Worm (Caenorhabditis elegans) whole organism, young adult: Measurements from ENCODE around the gene srv-32.

Source experiments
- B0261.1 ChIP-seq: sonication (generic microtip); optimal IDR thresholded peaks from 2 replicates; lab custom pipeline; 2016; ENCODE audit warnings: mild to moderate bottlenecking, missing genetic modification characterization, moderate library complexity, missing compliant biosample characterization
- C06A6.2 ChIP-seq: fragments of 200-800 bp; sonication (Bioruptor generic); conservative IDR thresholded peaks from 2 replicates; pipeline ENCODE4 v1.3.6; 2022; ENCODE audit warnings: missing genetic modification characterization, missing compliant biosample characterization
- F23B12.7 ChIP-seq: sonication (generic microtip); optimal IDR thresholded peaks from 2 replicates; lab custom pipeline; 2017; ENCODE audit warnings: missing genetic modification characterization, mild to moderate bottlenecking, missing compliant biosample characterization, antibody characterized with exemption, moderate library complexity; ENCODE audit not compliant: insufficient read depth
- F37B4.10 ChIP-seq: fragments of 200-800 bp; sonication (Bioruptor generic); IDR thresholded peaks from 2 replicates; pipeline ENCODE4 v1.3.6; 2022; ENCODE audit warnings: missing genetic modification characterization, missing compliant biosample characterization
- F39B2.1 ChIP-seq: fragments of 200-800 bp; sonication (Bioruptor generic); IDR thresholded peaks from 2 replicates; pipeline ENCODE4 v1.3.6; 2022; ENCODE audit warnings: missing genetic modification reagents, missing genetic modification characterization, missing compliant biosample characterization
- F49E8.2 ChIP-seq: sonication (generic microtip); optimal IDR thresholded peaks from 3 replicates; lab custom pipeline; 2017; ENCODE audit warnings: missing genetic modification characterization, mild to moderate bottlenecking, missing compliant biosample characterization, antibody characterized with exemption, moderate library complexity; ENCODE audit not compliant: insufficient read depth
- F52B5.7 ChIP-seq: sonication (generic microtip); optimal IDR thresholded peaks from 2 replicates; lab custom pipeline; 2016; ENCODE audit warnings: mild to moderate bottlenecking, missing genetic modification characterization, missing compliant biosample characterization
- F57C9.4 ChIP-seq: sonication (generic microtip); optimal IDR thresholded peaks from 2 replicates; lab custom pipeline; 2017; ENCODE audit warnings: mild to moderate bottlenecking, missing genetic modification characterization, missing compliant biosample characterization
- athp-1 ChIP-seq: sonication (generic microtip); optimal IDR thresholded peaks from 2 replicates; lab custom pipeline; 2017; ENCODE audit warnings: mild to moderate bottlenecking, missing genetic modification characterization, missing compliant biosample characterization
- attf-5 ChIP-seq: fragments of 200-800 bp; sonication (Bioruptor generic); optimal IDR thresholded peaks from 2 replicates; lab custom pipeline; 2018; ENCODE audit warnings: mild to moderate bottlenecking, missing genetic modification characterization, missing compliant biosample characterization
- bed-2 ChIP-seq: fragments of 200-800 bp; sonication (Bioruptor generic); IDR thresholded peaks from 2 replicates; pipeline ENCODE4 v1.3.6; 2022; ENCODE audit warnings: missing genetic modification reagents, missing genetic modification characterization, missing compliant biosample characterization
- ceh-27 ChIP-seq: fragments of 200-800 bp; sonication (Bioruptor generic); optimal IDR thresholded peaks from 2 replicates; lab custom pipeline; 2018; ENCODE audit warnings: mild to moderate bottlenecking, missing genetic modification characterization, moderate library complexity, missing compliant biosample characterization
- ceh-79 ChIP-seq: sonication (generic microtip); optimal IDR thresholded peaks from 2 replicates; lab custom pipeline; 2017; ENCODE audit warnings: mild to moderate bottlenecking, missing genetic modification characterization, missing compliant biosample characterization
- die-1 ChIP-seq: sonication (generic microtip); optimal IDR thresholded peaks from 2 replicates; lab custom pipeline; 2016; ENCODE audit warnings: missing genotype, mild to moderate bottlenecking, missing genetic modification characterization, missing compliant biosample characterization
- dpl-1 ChIP-seq: fragments of 150-350 bp; optimal IDR thresholded peaks from 2 replicates; lab custom pipeline; 2014; ENCODE audit warnings: missing biosample characterization, missing genetic modification reagents, missing genetic modification characterization
- efl-1 ChIP-seq: fragments of 150-350 bp; optimal IDR thresholded peaks from 2 replicates; lab custom pipeline; 2014; ENCODE audit warnings: missing biosample characterization, missing genetic modification reagents, missing genetic modification characterization
- gei-17 ChIP-seq: fragments of 200-800 bp; sonication (Bioruptor generic); optimal IDR thresholded peaks from 2 replicates; lab custom pipeline; 2018; ENCODE audit warnings: mild to moderate bottlenecking, missing genetic modification characterization, missing compliant biosample characterization
- hlh-12 ChIP-seq: sonication (generic microtip); optimal IDR thresholded peaks from 2 replicates; lab custom pipeline; 2016; ENCODE audit warnings: missing genetic modification characterization, missing compliant biosample characterization
- hlh-26 ChIP-seq: fragments of 200-800 bp; sonication (Bioruptor generic); conservative IDR thresholded peaks from 2 replicates; pipeline ENCODE4 v1.3.6; 2022; ENCODE audit warnings: missing genetic modification reagents, missing genetic modification characterization, missing compliant biosample characterization
- hmg-20 ChIP-seq: fragments of 200-800 bp; sonication (Bioruptor generic); IDR thresholded peaks from 2 replicates; pipeline ENCODE4 v1.3.6; 2022; ENCODE audit warnings: missing genetic modification reagents, missing genetic modification characterization, missing compliant biosample characterization
- lin-35 ChIP-seq, 3 experiments: fragments of 150-350 bp in 2 of 3; sonication (generic microtip) in 1 of 3; optimal IDR thresholded peaks; 2 replicates each; lab custom pipeline; 2014 to 2018; ENCODE audit warnings: missing biosample characterization in 3 of 3, missing genetic modification characterization in 3 of 3, missing genetic modification reagents in 3 of 3
- lin-40 ChIP-seq: sonication (generic microtip); optimal IDR thresholded peaks from 2 replicates; lab custom pipeline; 2016; ENCODE audit warnings: missing genetic modification characterization, mild to moderate bottlenecking, missing compliant biosample characterization, missing genotype, missing genetic modification reagents
- madf-10 ChIP-seq: sonication (generic microtip); optimal IDR thresholded peaks from 2 replicates; lab custom pipeline; 2016; ENCODE audit warnings: mild to moderate bottlenecking, missing genetic modification characterization, missing compliant biosample characterization
- nhr-90 ChIP-seq: sonication (generic microtip); optimal IDR thresholded peaks from 2 replicates; lab custom pipeline; 2016; ENCODE audit warnings: missing genotype, mild to moderate bottlenecking, missing genetic modification characterization, missing compliant biosample characterization
- pbrm-1 ChIP-seq: fragments of 200-800 bp; sonication (Bioruptor generic); IDR thresholded peaks from 2 replicates; pipeline ENCODE4 v1.3.6; 2022; ENCODE audit warnings: missing genetic modification reagents, missing genetic modification characterization, missing compliant biosample characterization
- rcor-1 ChIP-seq: fragments of 200-800 bp; sonication (Bioruptor generic); IDR thresholded peaks from 2 replicates; pipeline ENCODE4 v1.3.6; 2022; ENCODE audit warnings: missing genetic modification reagents, missing genetic modification characterization, missing compliant biosample characterization
- rec-8 ChIP-seq, 2 experiments: sonication (generic microtip); optimal IDR thresholded peaks; 2 replicates each; lab custom pipeline; 2016; ENCODE audit warnings: mild to moderate bottlenecking in 2 of 2, missing genetic modification characterization in 2 of 2, missing genetic modification reagents in 2 of 2, missing genotype in 2 of 2, missing biosample characterization in 1 of 2, missing compliant biosample characterization in 1 of 2, moderate library complexity in 1 of 2
- repo-1 ChIP-seq: sonication (generic microtip); optimal IDR thresholded peaks from 2 replicates; lab custom pipeline; 2017; ENCODE audit warnings: mild to moderate bottlenecking, missing genetic modification characterization, missing compliant biosample characterization
- rpc-1 ChIP-seq, 2 experiments: fragments of 150-350 bp in 1 of 2; sonication (generic microtip) in 1 of 2; optimal IDR thresholded peaks; 2 replicates each; lab custom pipeline; 2014 to 2018; ENCODE audit warnings: missing biosample characterization in 1 of 2, missing genetic modification characterization in 1 of 2, missing genetic modification reagents in 1 of 2, missing genotype in 1 of 2
- sdz-38 ChIP-seq: sonication (generic microtip); optimal IDR thresholded peaks from 2 replicates; lab custom pipeline; 2016; ENCODE audit warnings: missing genotype, missing genetic modification characterization, missing compliant biosample characterization
- snpc-1.1 ChIP-seq: sonication (generic microtip); optimal IDR thresholded peaks from 2 replicates; lab custom pipeline; 2017; ENCODE audit warnings: missing genetic modification characterization, mild to moderate bottlenecking, missing compliant biosample characterization, antibody characterized with exemption, moderate library complexity, missing genotype, missing genetic modification reagents; ENCODE audit not compliant: insufficient read depth
- tbx-9 ChIP-seq: sonication (generic microtip); optimal IDR thresholded peaks from 2 replicates; lab custom pipeline; 2016; ENCODE audit warnings: borderline replicate concordance, missing genetic modification characterization, inconsistent platforms, missing compliant biosample characterization
- unc-130 ChIP-seq: sonication (generic microtip); optimal IDR thresholded peaks from 2 replicates; lab custom pipeline; 2016; ENCODE audit warnings: missing genetic modification reagents, missing genetic modification characterization, missing compliant biosample characterization
- unc-62 ChIP-seq: fragments of 150-350 bp; optimal IDR thresholded peaks from 2 replicates; lab custom pipeline; 2014; ENCODE audit warnings: missing biosample characterization, missing genetic modification reagents, missing genetic modification characterization
- zfh-2 ChIP-seq: fragments of 200-800 bp; sonication (Bioruptor generic); conservative IDR thresholded peaks from 2 replicates; pipeline ENCODE4 v1.3.6; 2022; ENCODE audit warnings: missing genetic modification reagents, missing genetic modification characterization, missing compliant biosample characterization
- zim-3 ChIP-seq: sonication (generic microtip); optimal IDR thresholded peaks from 2 replicates; lab custom pipeline; 2017; ENCODE audit warnings: mild to moderate bottlenecking, missing genetic modification characterization, moderate library complexity, missing compliant biosample characterization

The srv-32 gene

ce11 chrIV:6271923-6272322, 10.1 kb downstream of the srv-32 start, which contains the start of gene srv-31:
TSS of gene srv-31 (minus strand) at chrIV:6272023.
- TF ChIP-seq dpl-1 (GFP tag; lab: Kevin White, UChicago) (no peak), F52B5.7 (no peak)

DNA sequence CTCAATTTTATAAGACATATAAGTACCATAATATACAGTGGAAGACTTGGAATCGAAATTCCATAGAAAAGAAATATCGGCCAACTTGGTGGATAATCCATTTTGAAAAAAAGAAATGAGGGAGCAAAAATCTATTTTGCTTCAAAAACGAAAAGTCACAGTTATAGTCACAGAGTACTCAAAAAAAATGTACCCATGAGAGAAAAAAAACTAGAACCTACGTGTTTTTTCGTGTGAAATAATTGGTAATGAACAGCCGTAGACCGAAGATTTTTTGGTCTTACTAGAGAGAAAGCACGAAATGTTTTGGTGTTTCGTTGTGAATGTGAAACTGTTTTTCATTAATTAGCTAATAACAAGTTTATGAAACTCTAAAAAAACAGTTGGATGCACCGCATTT, 12.7 kb downstream of the srv-32 start, which contains the start of gene srv-30:
TSS of gene srv-30 (minus strand) at position 101 of the 400 bp plus-strand sequence.
- TF ChIP-seq F39B2.1 (no peak), die-1 (tag; lab: Kevin White, UChicago) (no peak), bed-2 (GFP tag; lab: Robert Waterston, UW) (no peak), rcor-1 (GFP tag; lab: Robert Waterston, UW) (no peak), lin-40 (tag; lab: Kevin White, UChicago) (no peak), athp-1 (tag; lab: Kevin White, UChicago) (no peak), zim-3 (tag; lab: Kevin White, UChicago) (no peak), hlh-12 (no peak), gei-17 (GFP tag; lab: Kevin White, UChicago) (no peak), sdz-38 (tag; lab: Kevin White, UChicago) (no peak)

- no peak for TF ChIP-seq unc-130 (GFP tag; lab: Kevin White, UChicago)
- TF ChIP-seq lin-35 (GFP tag; optimal IDR thresholded peaks at IDR 0.05; lab: Kevin White, UChicago), result no peak
- TF ChIP-seq rpc-1 (optimal IDR thresholded peaks at IDR 0.05; lab: Kevin White, UChicago), result no peak
- TF ChIP-seq rpc-1 (tag; optimal IDR thresholded peaks at IDR 0.05; lab: Kevin White, UChicago), result no peak
- TF ChIP-seq tbx-9, result no peak
- TF ChIP-seq unc-62 (GFP tag; lab: Kevin White, UChicago), result no peak
- no peak for TF ChIP-seq ceh-27
- no peak for TF ChIP-seq attf-5 (GFP tag; lab: Kevin White, UChicago)
- TF ChIP-seq hlh-26 (GFP tag; lab: Robert Waterston, UW), result no peak
- TF ChIP-seq F57C9.4, result no peak
- no peak for TF ChIP-seq F37B4.10
- no peak for TF ChIP-seq pbrm-1 (GFP tag; lab: Robert Waterston, UW)
- TF ChIP-seq, all 124 proteins: peak for 0
Observed at ce11 chrIV:6266499-6266898, 15.5 kb downstream of the srv-32 start, which contains the start of gene srv-29. TSS of gene srv-29 (minus strand) at chrIV:6266599.

ce11 chrIV:6263244-6263643, 18.8 kb downstream of the srv-32 start, which contains the start of gene srv-28:
TSS of gene srv-28 (minus strand) at chrIV:6263344.
- TF ChIP-seq ceh-79 (tag; lab: Kevin White, UChicago) (no peak), nhr-90 (no peak), die-1 (tag; lab: Kevin White, UChicago) (no peak), efl-1 (no peak), F23B12.7 (tag; lab: Kevin White, UChicago) (no peak), C06A6.2 (GFP tag; lab: Robert Waterston, UW) (no peak)

DNA sequence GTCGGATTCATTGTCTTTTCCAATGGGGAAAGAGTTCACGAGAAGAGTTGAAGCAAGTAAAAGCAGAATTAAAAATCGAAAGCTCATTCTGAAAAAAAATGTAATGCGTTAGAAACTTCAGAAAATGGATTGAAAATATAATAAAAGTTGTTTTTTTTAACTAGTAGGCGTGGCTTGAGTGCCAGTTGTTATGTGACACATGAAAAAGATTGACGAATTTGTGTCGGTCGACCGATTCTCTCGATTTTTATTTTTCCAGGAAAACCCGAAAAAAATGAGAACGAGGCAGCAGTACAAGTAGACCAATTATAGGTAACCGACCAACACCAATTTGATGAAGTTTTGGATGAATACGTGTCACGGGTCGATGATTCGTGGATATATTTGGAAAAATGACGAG, 22.3 kb downstream of the srv-32 start, which contains the start of gene nlp-16:
TSS of gene nlp-16 (minus strand) at position 101 of the 400 bp plus-strand sequence.
- TF ChIP-seq lin-35 (GFP tag; optimal IDR thresholded peaks at IDR 0.05; lab: Kevin White, UChicago) (no peak), repo-1 (tag; lab: Kevin White, UChicago) (no peak), zfh-2 (GFP tag; lab: Robert Waterston, UW) (no peak), rec-8 (tag; optimal IDR thresholded peaks at IDR 0.05; lab: Kevin White, UChicago) (no peak), hmg-20 (GFP tag; lab: Robert Waterston, UW) (no peak), F49E8.2 (tag; lab: Kevin White, UChicago) (no peak), madf-10 (no peak), snpc-1.1 (tag; lab: Kevin White, UChicago) (no peak), B0261.1 (no peak), tbx-9 (no peak)
